Worm (Caenorhabditis elegans): ENCODE results near the gene H41C03.1.

Gene H41C03.1

ce11 chrII:5841053-5841547 lies 13.1 kb upstream of the H41C03.1 start, which contains the start of gene lec-5 (continued):
- TF ChIP-seq C04F5.9 (tag; optimal IDR thresholded peaks at IDR 0.05) = no peak
- TF ChIP-seq sox-4 (tag; optimal IDR thresholded peaks at IDR 0.05) = no peak
- no peak for TF ChIP-seq skn-1 (tag; optimal IDR thresholded peaks at IDR 0.05)
- no peak for TF ChIP-seq pax-3 (tag; optimal IDR thresholded peaks at IDR 0.05)
- no peak for TF ChIP-seq sptf-1 (tag; optimal IDR thresholded peaks at IDR 0.05)
- no peak for TF ChIP-seq nhr-28 (tag; optimal IDR thresholded peaks at IDR 0.05)
- TF ChIP-seq dsc-1 (tag; optimal IDR thresholded peaks at IDR 0.05) = peak; percentile 56
- peak; percentile 60 for TF ChIP-seq nhr-71 (tag; optimal IDR thresholded peaks at IDR 0.05)
- TF ChIP-seq aha-1 (tag; optimal IDR thresholded peaks at IDR 0.05) = no peak
- no peak for TF ChIP-seq fkh-8 (tag; optimal IDR thresholded peaks at IDR 0.05)
- peak; percentile 79 for TF ChIP-seq pag-3 (tag; optimal IDR thresholded peaks at IDR 0.05; ENCODE audit: borderline replicate concordance, insufficient read depth)
- TF ChIP-seq ceh-88 (GFP tag; IDR thresholded peaks at IDR 0.05) = no peak
- TF ChIP-seq nhr-20 (tag; optimal IDR thresholded peaks at IDR 0.05) = peak; percentile 23
- TF ChIP-seq pqm-1 (tag; optimal IDR thresholded peaks at IDR 0.05) = no peak
- TF ChIP-seq mdl-1 (tag; optimal IDR thresholded peaks at IDR 0.05) = no peak
- no peak for TF ChIP-seq nhr-85 (tag)
- TF ChIP-seq ztf-11 (tag; optimal IDR thresholded peaks at IDR 0.05) = no peak
- TF ChIP-seq ces-1 (GFP tag; optimal IDR thresholded peaks at IDR 0.05) = no peak
- TF ChIP-seq C34B4.2 (tag; optimal IDR thresholded peaks at IDR 0.05) = no peak

ce11 chrII:5841866-5842265 lies 12.4 kb upstream of the H41C03.1 start, which contains the start of gene nep-25:
nep-25 (plus strand) TSS chrII:5842240.
- TF ChIP-seq skn-1 (tag; optimal IDR thresholded peaks at IDR 0.05) (no peak), nhr-76 (tag; optimal IDR thresholded peaks at IDR 0.05) (no peak), nhr-19 (GFP tag; conservative IDR thresholded peaks at IDR 0.05) (no peak), lir-3 (tag; optimal IDR thresholded peaks at IDR 0.05; ENCODE audit: poor library complexity) (no peak)

- TF ChIP-seq lin-13 (GFP tag; optimal IDR thresholded peaks at IDR 0.05) = peak; percentile 97
- no peak for TF ChIP-seq unc-62 (GFP tag; optimal IDR thresholded peaks at IDR 0.05)
- TF ChIP-seq ceh-63 (GFP tag; optimal IDR thresholded peaks at IDR 0.05) = peak; percentile 96
- peak; percentile 81 for TF ChIP-seq C34B4.2 (tag; optimal IDR thresholded peaks at IDR 0.05)
- peak; percentile 99 for TF ChIP-seq fkh-10 (GFP tag; optimal IDR thresholded peaks at IDR 0.05)
- peak; percentile 90 for TF ChIP-seq efl-3 (GFP tag; optimal IDR thresholded peaks at IDR 0.05)
- TF ChIP-seq nhr-237 (tag; optimal IDR thresholded peaks at IDR 0.05) = peak; percentile 98
- TF ChIP-seq nhr-11 (tag; optimal IDR thresholded peaks at IDR 0.05) = peak; percentile 98
- TF ChIP-seq dsc-1 (tag; optimal IDR thresholded peaks at IDR 0.05) = peak; percentile 100
- TF ChIP-seq mef-2 (tag; optimal IDR thresholded peaks at IDR 0.05) = peak; percentile 93
- peak; percentile 92 for TF ChIP-seq efl-1 (optimal IDR thresholded peaks at IDR 0.05)
- TF ChIP-seq efl-1 (GFP tag; optimal IDR thresholded peaks at IDR 0.05 in 1 of 2) = peak; percentile 77 to 98
- peak; percentile 73 for TF ChIP-seq tlp-1 (tag; optimal IDR thresholded peaks at IDR 0.05)
- TF ChIP-seq isw-1 (GFP tag; IDR thresholded peaks at IDR 0.05) = peak; percentile 99
- peak; percentile 99 for TF ChIP-seq unc-86 (tag; optimal IDR thresholded peaks at IDR 0.05)
- TF ChIP-seq elt-3 (tag; optimal IDR thresholded peaks at IDR 0.05) = peak in 5 of 6 experiments; percentile 91 to 99 (median 95)
- TF ChIP-seq tbx-2 (tag; optimal IDR thresholded peaks at IDR 0.05) = peak; percentile 100
- TF ChIP-seq F16B12.6 (tag; optimal IDR thresholded peaks at IDR 0.05) = peak; percentile 75
- peak; percentile 99 for TF ChIP-seq ceh-88 (GFP tag; IDR thresholded peaks at IDR 0.05)
- peak; percentile 96 for TF ChIP-seq lir-3 (tag; optimal IDR thresholded peaks at IDR 0.05; ENCODE audit: poor library complexity)
- TF ChIP-seq ces-1 (GFP tag; optimal IDR thresholded peaks at IDR 0.05) = peak; percentile 98
- TF ChIP-seq ceh-82 (tag; optimal IDR thresholded peaks at IDR 0.05) = peak; percentile 95 to 98 (median 98)
- peak; percentile 99 for TF ChIP-seq sox-4 (tag; optimal IDR thresholded peaks at IDR 0.05)
- peak; percentile 100 for TF ChIP-seq snu-23 (GFP tag; optimal IDR thresholded peaks at IDR 0.05)
- TF ChIP-seq ztf-4 (tag; optimal IDR thresholded peaks at IDR 0.05) = peak; percentile 98
- peak; percentile 100 for TF ChIP-seq elt-2 (tag; optimal IDR thresholded peaks at IDR 0.05)
- TF ChIP-seq fkh-8 (tag; optimal IDR thresholded peaks at IDR 0.05) = peak; percentile 100
- TF ChIP-seq sptf-1 (tag; optimal IDR thresholded peaks at IDR 0.05) = no peak
- TF ChIP-seq lin-35 (GFP tag; optimal IDR thresholded peaks at IDR 0.05) = peak; percentile 89 to 95
- TF ChIP-seq C04F5.9 (tag; optimal IDR thresholded peaks at IDR 0.05) = peak; percentile 98
- peak; percentile 85 for TF ChIP-seq nhr-84 (tag; optimal IDR thresholded peaks at IDR 0.05)
- TF ChIP-seq nhr-19 (GFP tag; conservative IDR thresholded peaks at IDR 0.05) = peak; percentile 99
- peak; percentile 100 for TF ChIP-seq nhr-85 (tag)
- peak; percentile 94 for TF ChIP-seq fkh-4 (tag; optimal IDR thresholded peaks at IDR 0.05; ENCODE audit: borderline replicate concordance)
- TF ChIP-seq ceh-90 (tag; optimal IDR thresholded peaks at IDR 0.05) = peak; percentile 72
- peak; percentile 99 for TF ChIP-seq C16A3.4 (tag; optimal IDR thresholded peaks at IDR 0.05)
- TF ChIP-seq pax-3 (tag; optimal IDR thresholded peaks at IDR 0.05) = peak; percentile 99
These were observed 9.5 kb upstream of the H41C03.1 start for ce11 chrII:5844694-5845129.
